Fruit fly (Drosophila melanogaster) whole organism, embryonic: ENCODE measurements around the gene CG14913.

Source experiments
- Atf-2 ChIP-seq: fragments of 200-800 bp; sonication (Bioruptor generic); optimal IDR thresholded peaks from 2 replicates; lab custom pipeline; 2016; ENCODE audit warnings: missing biosample characterization, missing genetic modification characterization
- CG10147 ChIP-seq: fragments of 200-800 bp; sonication (Bioruptor generic); optimal IDR thresholded peaks from 2 replicates; lab custom pipeline; 2019; ENCODE audit warnings: missing biosample characterization, mild to moderate bottlenecking, missing genetic modification characterization, moderate library complexity
- CG10321 ChIP-seq: fragments of 200-800 bp; sonication (Bioruptor generic); IDR thresholded peaks from 2 replicates; pipeline ENCODE4 v1.3.6; 2022; ENCODE audit warnings: missing biosample characterization, missing genetic modification characterization
- CG10431 ChIP-seq: fragments of 200-800 bp; sonication (Bioruptor generic); optimal IDR thresholded peaks from 3 replicates; lab custom pipeline; 2018; ENCODE audit warnings: missing biosample characterization, mild to moderate bottlenecking, missing genetic modification characterization
- CG11085 ChIP-seq: fragments of 200-800 bp; sonication (Bioruptor generic); IDR thresholded peaks from 2 replicates; pipeline ENCODE4 v1.3.6; 2022; ENCODE audit warnings: missing biosample characterization, missing genetic modification characterization
- CG11456 ChIP-seq: fragments of 200-800 bp; sonication (Bioruptor generic); IDR thresholded peaks from 3 replicates; pipeline ENCODE4 v1.3.6; 2022; ENCODE audit warnings: missing biosample characterization, missing genetic modification characterization
- CG12236 ChIP-seq: fragments of 200-800 bp; sonication (Bioruptor generic); optimal IDR thresholded peaks from 2 replicates; lab custom pipeline; 2016; ENCODE audit warnings: missing biosample characterization, missing genetic modification characterization
- CG13894 ChIP-seq: fragments of 200-800 bp; sonication (Bioruptor generic); optimal IDR thresholded peaks from 3 replicates; lab custom pipeline; 2018; ENCODE audit warnings: missing biosample characterization, mild to moderate bottlenecking, missing genetic modification characterization, moderate library complexity
- CG14014 ChIP-seq: fragments of 200-800 bp; sonication (Bioruptor generic); IDR thresholded peaks from 2 replicates; pipeline ENCODE4 v1.3.6; 2022; ENCODE audit warnings: missing biosample characterization, missing genetic modification characterization
- CG1603 ChIP-seq: fragments of 200-800 bp; sonication (Bioruptor generic); optimal IDR thresholded peaks from 2 replicates; lab custom pipeline; 2019; ENCODE audit warnings: missing biosample characterization, mild to moderate bottlenecking, missing genetic modification characterization, moderate library complexity
- CG2678 ChIP-seq: fragments of 200-800 bp; sonication (Bioruptor generic); optimal IDR thresholded peaks from 3 replicates; lab custom pipeline; 2019; ENCODE audit warnings: missing biosample characterization, mild to moderate bottlenecking, missing genetic modification characterization, moderate library complexity
- CG3281 ChIP-seq: fragments of 200-800 bp; sonication (Bioruptor generic); optimal IDR thresholded peaks from 3 replicates; lab custom pipeline; 2017; ENCODE audit warnings: missing biosample characterization, mild to moderate bottlenecking, missing genetic modification characterization
- CG3995 ChIP-seq: fragments of 200-800 bp; sonication (Bioruptor generic); optimal IDR thresholded peaks from 3 replicates; lab custom pipeline; 2016; ENCODE audit warnings: missing biosample characterization, missing genetic modification characterization
- CG43689 ChIP-seq: fragments of 200-800 bp; sonication (Bioruptor generic); IDR thresholded peaks from 2 replicates; pipeline ENCODE4 v1.3.6; 2022; ENCODE audit warnings: missing biosample characterization, missing genetic modification characterization
- CG4707 ChIP-seq: fragments of 200-800 bp; sonication (Bioruptor generic); optimal IDR thresholded peaks from 2 replicates; lab custom pipeline; 2018; ENCODE audit warnings: missing biosample characterization, mild to moderate bottlenecking, missing genetic modification characterization, moderate library complexity
- CG4820 ChIP-seq: fragments of 200-800 bp; sonication (Bioruptor generic); optimal IDR thresholded peaks from 3 replicates; lab custom pipeline; 2016; ENCODE audit warnings: missing biosample characterization, missing genetic modification characterization
- CG6654 ChIP-seq: fragments of 200-800 bp; sonication (Bioruptor generic); optimal IDR thresholded peaks from 2 replicates; lab custom pipeline; 2017; ENCODE audit warnings: missing biosample characterization, mild to moderate bottlenecking, missing genetic modification characterization
- CG9727 ChIP-seq: fragments of 200-800 bp; sonication (Bioruptor generic); optimal IDR thresholded peaks from 3 replicates; lab custom pipeline; 2017; ENCODE audit warnings: missing biosample characterization, mild to moderate bottlenecking, missing genetic modification characterization
- CTCF ChIP-seq: fragments of 200-800 bp; sonication (Bioruptor generic); optimal IDR thresholded peaks from 2 replicates; lab custom pipeline; 2017; ENCODE audit warnings: missing biosample characterization, mild to moderate bottlenecking, missing genetic modification characterization, moderate library complexity
- Dek ChIP-seq: fragments of 200-800 bp; sonication (Bioruptor generic); optimal IDR thresholded peaks from 3 replicates; lab custom pipeline; 2019; ENCODE audit warnings: missing biosample characterization, mild to moderate bottlenecking, missing genetic modification characterization, moderate library complexity
- Elba2 ChIP-seq: fragments of 200-800 bp; sonication (Bioruptor generic); optimal IDR thresholded peaks from 3 replicates; lab custom pipeline; 2016; ENCODE audit warnings: missing biosample characterization, missing genetic modification characterization
- Gsc ChIP-seq: fragments of 200-800 bp; sonication (Bioruptor generic); IDR thresholded peaks from 2 replicates; pipeline ENCODE4 v1.3.6; 2022; ENCODE audit warnings: missing biosample characterization, missing genetic modification characterization
- Gug ChIP-seq: fragments of 200-800 bp; sonication (Bioruptor generic); IDR thresholded peaks from 4 replicates; pipeline ENCODE4 v1.3.6; 2022; ENCODE audit warnings: missing biosample characterization, missing genetic modification characterization
- HHEX ChIP-seq: fragments of 200-800 bp; sonication (Bioruptor generic); optimal IDR thresholded peaks from 3 replicates; lab custom pipeline; 2017; ENCODE audit warnings: missing biosample characterization, mild to moderate bottlenecking, missing genetic modification characterization, missing genetic modification reagents
- Hand ChIP-seq: fragments of 200-800 bp; sonication (Bioruptor generic); optimal IDR thresholded peaks from 2 replicates; lab custom pipeline; 2017; ENCODE audit warnings: mild to moderate bottlenecking, missing biosample characterization, missing genetic modification reagents, missing genetic modification characterization
- Hr78 ChIP-seq, 2 experiments: fragments of 200-800 bp in 1 of 2; fragments of >200 bp in 1 of 2; sonication (Bioruptor generic) in 1 of 2; optimal IDR thresholded peaks; 2 replicates each; lab custom pipeline; 2017 to 2019; ENCODE audit warnings: missing biosample characterization in 2 of 2, missing genetic modification characterization in 2 of 2, mild to moderate bottlenecking in 1 of 2, moderate library complexity in 1 of 2
- MTF-1 ChIP-seq: fragments of 200-800 bp; sonication (Bioruptor generic); optimal IDR thresholded peaks from 2 replicates; lab custom pipeline; 2018; ENCODE audit warnings: missing biosample characterization, mild to moderate bottlenecking, missing genetic modification characterization, borderline replicate concordance
- NFAT ChIP-seq: fragments of 200-800 bp; sonication (Bioruptor generic); IDR thresholded peaks from 2 replicates; pipeline ENCODE4 v1.3.6; 2022; ENCODE audit warnings: missing biosample characterization, missing genetic modification characterization
- Poxn ChIP-seq: fragments of 200-800 bp; sonication (Bioruptor generic); IDR thresholded peaks from 2 replicates; pipeline ENCODE4 v1.3.6; 2022; ENCODE audit warnings: missing biosample characterization, missing genetic modification characterization
- Rx ChIP-seq: fragments of 200-800 bp; sonication (Bioruptor generic); IDR thresholded peaks from 2 replicates; pipeline ENCODE4 v1.3.6; 2022; ENCODE audit warnings: missing biosample characterization, missing genetic modification characterization
- Scr ChIP-seq: fragments of 200-800 bp; sonication (Bioruptor generic); IDR thresholded peaks from 2 replicates; pipeline ENCODE4 v1.3.6; 2022; ENCODE audit warnings: missing biosample characterization, missing genetic modification characterization; ENCODE audit not compliant: partially characterized antibody
- Sox100B ChIP-seq: fragments of 200-800 bp; sonication (Bioruptor generic); optimal IDR thresholded peaks from 3 replicates; lab custom pipeline; 2018; ENCODE audit warnings: missing biosample characterization, mild to moderate bottlenecking, missing genetic modification characterization
- TFAM ChIP-seq: fragments of 200-800 bp; sonication (Bioruptor generic); optimal IDR thresholded peaks from 2 replicates; lab custom pipeline; 2017; ENCODE audit warnings: missing biosample characterization, missing genetic modification characterization, inconsistent platforms
- Trl ChIP-seq, 3 experiments: fragments of >200 bp in 2 of 3; fragments of 200-800 bp in 1 of 3; sonication (Bioruptor generic) in 1 of 3; optimal IDR thresholded peaks; 2 replicates in 1 of 3; 3 replicates in 2 of 3; lab custom pipeline; 2016 to 2017; ENCODE audit warnings: missing biosample characterization in 1 of 3, missing genetic modification characterization in 1 of 3
- Xrp1 ChIP-seq: fragments of 200-800 bp; sonication (Bioruptor generic); IDR thresholded peaks from 2 replicates; pipeline ENCODE4 v1.3.6; 2022; ENCODE audit warnings: missing biosample characterization, missing genetic modification characterization
- chn ChIP-seq: fragments of 200-800 bp; sonication (Bioruptor generic); optimal IDR thresholded peaks from 2 replicates; lab custom pipeline; 2016; ENCODE audit warnings: missing biosample characterization, missing genetic modification characterization
- crp ChIP-seq, 2 experiments: fragments of 200-800 bp; sonication (Bioruptor generic); optimal IDR thresholded peaks; 2 replicates in 1 of 2; 3 replicates in 1 of 2; lab custom pipeline; 2017; ENCODE audit warnings: missing biosample characterization in 2 of 2, missing genetic modification characterization in 2 of 2, mild to moderate bottlenecking in 1 of 2, moderate library complexity in 1 of 2
- da ChIP-seq: fragments of 200-800 bp; sonication (Bioruptor generic); optimal IDR thresholded peaks from 2 replicates; lab custom pipeline; 2016; ENCODE audit warnings: missing biosample characterization, missing genetic modification characterization
- dpn ChIP-seq, 2 experiments: fragments of 200-800 bp; sonication (Bioruptor generic); optimal IDR thresholded peaks; 3 replicates each; lab custom pipeline; 2016; ENCODE audit warnings: missing biosample characterization in 2 of 2, missing genetic modification characterization in 2 of 2
- dysf ChIP-seq: fragments of 200-800 bp; sonication (Bioruptor generic); IDR thresholded peaks from 3 replicates; pipeline ENCODE4 v1.3.6; 2022; ENCODE audit warnings: missing biosample characterization, missing genetic modification characterization
- en ChIP-seq: fragments of 200-800 bp; sonication (Bioruptor generic); optimal IDR thresholded peaks from 2 replicates; lab custom pipeline; 2016; ENCODE audit warnings: missing biosample characterization, missing genetic modification characterization
- exex ChIP-seq: fragments of 200-800 bp; sonication (Bioruptor generic); optimal IDR thresholded peaks from 4 replicates; lab custom pipeline; 2018; ENCODE audit warnings: missing biosample characterization, mild to moderate bottlenecking, missing genetic modification characterization, moderate library complexity
- hth ChIP-seq: fragments of >200 bp; optimal IDR thresholded peaks from 2 replicates; lab custom pipeline; 2017; ENCODE audit warnings: inconsistent platforms
- jing ChIP-seq: fragments of 200-800 bp; sonication (Bioruptor generic); optimal IDR thresholded peaks from 2 replicates; lab custom pipeline; 2018; ENCODE audit warnings: missing biosample characterization, mild to moderate bottlenecking, missing genetic modification characterization
- nau ChIP-seq: fragments of 200-800 bp; sonication (Bioruptor generic); optimal IDR thresholded peaks from 3 replicates; lab custom pipeline; 2017; ENCODE audit warnings: missing biosample characterization, mild to moderate bottlenecking, missing genetic modification characterization, missing genetic modification reagents
- nom ChIP-seq: fragments of 200-800 bp; sonication (Bioruptor generic); optimal IDR thresholded peaks from 2 replicates; lab custom pipeline; 2017; ENCODE audit warnings: missing biosample characterization, missing genetic modification characterization, mild to moderate bottlenecking, moderate library complexity, missing genetic modification reagents
- onecut ChIP-seq: fragments of 200-800 bp; sonication (Bioruptor generic); IDR thresholded peaks from 2 replicates; pipeline ENCODE4 v1.3.6; 2022; ENCODE audit warnings: missing biosample characterization, missing genetic modification characterization
- run ChIP-seq: fragments of 200-800 bp; sonication (Bioruptor generic); optimal IDR thresholded peaks from 3 replicates; lab custom pipeline; 2018; ENCODE audit warnings: missing biosample characterization, mild to moderate bottlenecking, missing genetic modification characterization
- twi ChIP-seq: fragments of 200-800 bp; optimal IDR thresholded peaks from 2 replicates; lab custom pipeline; 2019; ENCODE audit warnings: missing biosample characterization, mild to moderate bottlenecking, missing genetic modification characterization, moderate library complexity

Gene CG14913

dm6 chr2L:11057333-11058110 lies 40.7 kb downstream of the CG14913 start (continued):
- TF ChIP-seq CG4820 (GFP tag; lab: Kevin White, UChicago) (peak; percentile 38), run (tag; lab: Kevin White, UChicago) (no peak), CTCF (GFP tag; lab: Kevin White, UChicago) (peak; percentile 2), CG43689 (GFP tag; lab: Robert Waterston, UW) (peak; percentile 57), CG4707 (GFP tag; lab: Kevin White, UChicago) (peak; percentile 33), CG10431 (peak; percentile 3), MTF-1 (GFP tag; lab: Kevin White, UChicago) (no peak), Scr (GFP tag; lab: Robert Waterston, UW) (no peak), Elba2 (GFP tag; lab: Kevin White, UChicago) (no peak), nom (GFP tag; lab: Kevin White, UChicago) (peak; percentile 80), hth (lab: Kevin White, UChicago) (no peak), CG14014 (GFP tag; lab: Robert Waterston, UW) (peak; percentile 67), CG3281 (GFP tag; lab: Kevin White, UChicago) (peak; percentile 51), Atf-2 (GFP tag; lab: Kevin White, UChicago) (no peak), CG13894 (tag; lab: Kevin White, UChicago) (no peak), da (GFP tag; lab: Kevin White, UChicago) (peak; percentile 27), Dek (tag; lab: Kevin White, UChicago) (peak; percentile 27), CG1603 (peak; percentile 82), Trl (optimal IDR thresholded peaks at IDR 0.05; lab: Kevin White, UChicago) (peak; percentile 69 to 90), Trl (GFP tag; optimal IDR thresholded peaks at IDR 0.05; lab: Kevin White, UChicago) (peak; percentile 31), CG10321 (peak; percentile 65), NFAT (no peak; the same call in 1 of the 2 replicates), dpn (GFP tag; optimal IDR thresholded peaks at IDR 0.05; lab: Kevin White, UChicago) (peak; percentile 43 to 86), onecut (GFP tag; lab: Robert Waterston, UW) (peak; percentile 36; the same call in 1 of the 2 replicates), Hand (no peak), Hr78 (GFP tag; optimal IDR thresholded peaks at IDR 0.05; lab: Kevin White, UChicago) (no peak), CG11456 (GFP tag; lab: Robert Waterston, UW) (peak; percentile 83; the same call in 2 of the 3 replicates), TFAM (GFP tag; lab: Kevin White, UChicago) (no peak), HHEX (GFP tag; lab: Kevin White, UChicago) (peak; percentile 65), CG12236 (GFP tag; lab: Kevin White, UChicago) (peak; percentile 59), Rx (peak; percentile 65; the same call in 1 of the 2 replicates), CG9727 (GFP tag; lab: Kevin White, UChicago) (peak; percentile 77), CG3995 (GFP tag; lab: Kevin White, UChicago) (no peak), chn (peak; percentile 77), jing (peak; percentile 77), Gsc (GFP tag; lab: Robert Waterston, UW) (no peak), CG2678 (tag; lab: Kevin White, UChicago) (peak; percentile 90), Gug (GFP tag; lab: Robert Waterston, UW) (peak; percentile 80), Poxn (GFP tag; lab: Robert Waterston, UW) (peak; percentile 28; the same call in 1 of the 2 replicates), Xrp1 (GFP tag; lab: Robert Waterston, UW) (peak; percentile 49), Sox100B (peak; percentile 94), CG6654 (GFP tag; lab: Kevin White, UChicago) (peak; percentile 40), en (GFP tag; lab: Kevin White, UChicago) (no peak), dysf (peak; percentile 87), crp (GFP tag; optimal IDR thresholded peaks at IDR 0.05; lab: Kevin White, UChicago) (peak in 1 of 2 experiments; percentile 46), CG10147 (GFP tag; lab: Kevin White, UChicago) (peak; percentile 68), CG11085 (GFP tag; lab: Robert Waterston, UW) (peak; percentile 26), twi (tag; lab: Kevin White, UChicago) (peak; percentile 38), exex (tag; lab: Kevin White, UChicago) (peak; percentile 38), nau (GFP tag; lab: Kevin White, UChicago) (peak; percentile 63)
